Worm (Caenorhabditis elegans): ENCODE measurements around the gene K08C7.7.
A peak's percentile ranks its signal among the peaks of the same experiment; 100 is the strongest.
"Not testable (repeated sequence)": the region's sequence is repeated elsewhere in the genome, so short reads cannot be mapped to it uniquely, and the experiment has no call there.

The K08C7.7 gene

ce11 chrIV:10668561-10668960 lies 4.3 kb downstream of the K08C7.7 start:
- TF ChIP-seq him-1 (tag; optimal IDR thresholded peaks at IDR 0.05), result no peak
- no peak for TF ChIP-seq W03F9.2 (tag; optimal IDR thresholded peaks at IDR 0.05)
- TF ChIP-seq dao-5 (tag; optimal IDR thresholded peaks at IDR 0.05), result no peak

ce11 chrIV:10680379-10680778 lies 16.1 kb downstream of the K08C7.7 start, which contains the start of gene K08C7.4:
Gene K08C7.4, minus strand, starts transcription at chrIV:10680479.
- TF ChIP-seq him-1 (tag; optimal IDR thresholded peaks at IDR 0.05), result no peak
- TF ChIP-seq W03F9.2 (tag; optimal IDR thresholded peaks at IDR 0.05), result no peak
- no peak for TF ChIP-seq dao-5 (tag; optimal IDR thresholded peaks at IDR 0.05)

ce11 chrIV:10682155-10682749 lies 18.0 kb downstream of the K08C7.7 start, which contains the start of gene fmo-2:
Gene fmo-2, plus strand, starts transcription at chrIV:10682524.
- TF ChIP-seq W03F9.2 (tag; optimal IDR thresholded peaks at IDR 0.05) (no peak), dao-5 (tag; optimal IDR thresholded peaks at IDR 0.05) (no peak), him-1 (tag; optimal IDR thresholded peaks at IDR 0.05) (no peak)

- TF ChIP-seq W03F9.2 (tag; optimal IDR thresholded peaks at IDR 0.05), result no peak
- TF ChIP-seq him-1 (tag; optimal IDR thresholded peaks at IDR 0.05), result no peak
- no peak for TF ChIP-seq dao-5 (tag; optimal IDR thresholded peaks at IDR 0.05)
Observed at ce11 chrIV:10685758-10686157, 21.5 kb downstream of the K08C7.7 start, which contains the start of the genes K08C7.6 and R102.1. Gene K08C7.6, minus strand, starts transcription at chrIV:10685858. Gene R102.1, plus strand, starts transcription at chrIV:10686048.

ce11 chrIV:10687307-10687706 lies 23.1 kb downstream of the K08C7.7 start, which contains the start of gene R102.2:
Gene R102.2, plus strand, starts transcription at chrIV:10687607.
- TF ChIP-seq him-1, dao-5, W03F9.2 (tag; optimal IDR thresholded peaks at IDR 0.05): not testable (repeated sequence)

- TF ChIP-seq W03F9.2 (tag; optimal IDR thresholded peaks at IDR 0.05), result no peak
- TF ChIP-seq dao-5 (tag; optimal IDR thresholded peaks at IDR 0.05), result no peak
- TF ChIP-seq him-1 (tag; optimal IDR thresholded peaks at IDR 0.05), result no peak
Observed at ce11 chrIV:10688972-10689567, 24.8 kb downstream of the K08C7.7 start, which contains the start of gene R102.3. Gene R102.3, plus strand, starts transcription at chrIV:10689517.

ce11 chrIV:10690139-10690538 lies 25.9 kb downstream of the K08C7.7 start, which contains the start of gene R102.8:
Gene R102.8, minus strand, starts transcription at chrIV:10690239.
- TF ChIP-seq dao-5 (tag; optimal IDR thresholded peaks at IDR 0.05), result no peak
- TF ChIP-seq him-1 (tag; optimal IDR thresholded peaks at IDR 0.05), result no peak
- TF ChIP-seq W03F9.2 (tag; optimal IDR thresholded peaks at IDR 0.05), result no peak

ce11 chrIV:10695203-10695602 lies 31.0 kb downstream of the K08C7.7 start, which contains the start of gene R102.4:
Gene R102.4, minus strand, starts transcription at chrIV:10695303.
- TF ChIP-seq dao-5 (tag; optimal IDR thresholded peaks at IDR 0.05) (no peak), him-1 (tag; optimal IDR thresholded peaks at IDR 0.05) (no peak), W03F9.2 (tag; optimal IDR thresholded peaks at IDR 0.05) (no peak)

- TF ChIP-seq W03F9.2 (tag; optimal IDR thresholded peaks at IDR 0.05), result peak; percentile 62
- TF ChIP-seq dao-5 (tag; optimal IDR thresholded peaks at IDR 0.05), result no peak
- TF ChIP-seq him-1 (tag; optimal IDR thresholded peaks at IDR 0.05), result no peak
Observed at ce11 chrIV:10697022-10697979, 33.1 kb downstream of the K08C7.7 start, which contains the start of gene allo-1. Gene allo-1, minus strand, starts transcription at chrIV:10697072.

ce11 chrIV:10698486-10698885 lies 34.3 kb downstream of the K08C7.7 start:
- no peak for TF ChIP-seq him-1 (tag; optimal IDR thresholded peaks at IDR 0.05)
- TF ChIP-seq dao-5 (tag; optimal IDR thresholded peaks at IDR 0.05), result no peak
- no peak for TF ChIP-seq W03F9.2 (tag; optimal IDR thresholded peaks at IDR 0.05)

ce11 chrIV:10699000-10699399 lies 34.8 kb downstream of the K08C7.7 start:
- no peak for TF ChIP-seq W03F9.2 (tag; optimal IDR thresholded peaks at IDR 0.05)
- no peak for TF ChIP-seq him-1 (tag; optimal IDR thresholded peaks at IDR 0.05)
- TF ChIP-seq dao-5 (tag; optimal IDR thresholded peaks at IDR 0.05), result no peak

ce11 chrIV:10699660-10700059 lies 35.4 kb downstream of the K08C7.7 start, which contains the start of gene R102.11:
Gene R102.11, minus strand, starts transcription at chrIV:10699760.
- TF ChIP-seq him-1 (tag; optimal IDR thresholded peaks at IDR 0.05), result no peak
- TF ChIP-seq dao-5 (tag; optimal IDR thresholded peaks at IDR 0.05), result no peak
- TF ChIP-seq W03F9.2 (tag; optimal IDR thresholded peaks at IDR 0.05), result no peak

ce11 chrIV:10701866-10702458 lies 37.7 kb downstream of the K08C7.7 start:
- TF ChIP-seq dao-5 (tag; optimal IDR thresholded peaks at IDR 0.05) (no peak), him-1 (tag; optimal IDR thresholded peaks at IDR 0.05) (no peak), W03F9.2 (tag; optimal IDR thresholded peaks at IDR 0.05) (no peak)

All from whole organism, L4/young adult.